Worm (Caenorhabditis elegans) whole organism, late embryonic: ENCODE results near the gene T04F3.4.

ENCODE experiments used
- C08G9.2 ChIP-seq: sonication (generic microtip); optimal IDR thresholded peaks from 2 replicates; lab custom pipeline; 2016; ENCODE audit warnings: mild to moderate bottlenecking, missing genetic modification characterization, moderate library complexity, missing compliant biosample characterization
- K02D7.2 ChIP-seq: sonication (generic microtip); optimal IDR thresholded peaks from 2 replicates; lab custom pipeline; 2017; ENCODE audit warnings: mild to moderate bottlenecking, missing genetic modification characterization, missing compliant biosample characterization
- T23F11.4 ChIP-seq: fragments of 200-800 bp; sonication (Bioruptor generic); optimal IDR thresholded peaks from 2 replicates; lab custom pipeline; 2018; ENCODE audit warnings: mild to moderate bottlenecking, missing genetic modification characterization, missing compliant biosample characterization
- Y22D7AL.16 ChIP-seq: sonication (generic microtip); optimal IDR thresholded peaks from 2 replicates; lab custom pipeline; 2016; ENCODE audit warnings: missing genetic modification characterization, missing compliant biosample characterization
- ahr-1 ChIP-seq: sonication (generic microtip); optimal IDR thresholded peaks from 2 replicates; lab custom pipeline; 2016; ENCODE audit warnings: missing genetic modification characterization, missing compliant biosample characterization
- ama-1 ChIP-seq: fragments of 150-350 bp; optimal IDR thresholded peaks from 2 replicates; lab custom pipeline; 2014
- ceh-18 ChIP-seq: sonication (generic microtip); optimal IDR thresholded peaks from 2 replicates; lab custom pipeline; 2016; ENCODE audit warnings: missing genetic modification characterization, missing compliant biosample characterization
- ceh-19 ChIP-seq: fragments of 200-800 bp; sonication (Bioruptor generic); optimal IDR thresholded peaks from 2 replicates; lab custom pipeline; 2018; ENCODE audit warnings: mild to moderate bottlenecking, missing genetic modification characterization, missing compliant biosample characterization
- ceh-2 ChIP-seq: sonication (generic microtip); optimal IDR thresholded peaks from 2 replicates; lab custom pipeline; 2016; ENCODE audit warnings: missing genotype, missing genetic modification characterization, missing compliant biosample characterization
- ceh-22 ChIP-seq: sonication (generic microtip); optimal IDR thresholded peaks from 2 replicates; lab custom pipeline; 2017; ENCODE audit warnings: missing biosample characterization, missing genetic modification characterization
- ceh-24 ChIP-seq: sonication (generic microtip); optimal IDR thresholded peaks from 2 replicates; lab custom pipeline; 2016; ENCODE audit warnings: mild to moderate bottlenecking, missing genetic modification characterization, missing compliant biosample characterization
- ceh-30 ChIP-seq: fragments of 150-350 bp; optimal IDR thresholded peaks from 2 replicates; lab custom pipeline; 2014; ENCODE audit warnings: missing biosample characterization, missing genetic modification characterization
- ceh-31 ChIP-seq: sonication (generic microtip); optimal IDR thresholded peaks from 2 replicates; lab custom pipeline; 2016; ENCODE audit warnings: missing genetic modification characterization, missing compliant biosample characterization
- ceh-34 ChIP-seq: sonication (generic microtip); optimal IDR thresholded peaks from 2 replicates; lab custom pipeline; 2016; ENCODE audit warnings: mild to moderate bottlenecking, missing genetic modification characterization, missing compliant biosample characterization
- ceh-45 ChIP-seq: fragments of 200-800 bp; sonication (Bioruptor generic); IDR thresholded peaks from 2 replicates; pipeline ENCODE4 v1.3.6; 2022; ENCODE audit warnings: missing genetic modification reagents, missing genetic modification characterization, missing compliant biosample characterization
- ceh-6 ChIP-seq: fragments of 200-800 bp; sonication (Bioruptor generic); optimal IDR thresholded peaks from 2 replicates; lab custom pipeline; 2018; ENCODE audit warnings: mild to moderate bottlenecking, missing genetic modification characterization, missing compliant biosample characterization
- ceh-9 ChIP-seq: sonication (generic microtip); optimal IDR thresholded peaks from 2 replicates; lab custom pipeline; 2016; ENCODE audit warnings: mild to moderate bottlenecking, missing genetic modification characterization, inconsistent platforms, missing compliant biosample characterization
- dmd-4 ChIP-seq: sonication (generic microtip); optimal IDR thresholded peaks from 2 replicates; lab custom pipeline; 2016; ENCODE audit warnings: borderline replicate concordance, missing genetic modification characterization, missing compliant biosample characterization
- dve-1 ChIP-seq: sonication (generic microtip); optimal IDR thresholded peaks from 2 replicates; lab custom pipeline; 2017; ENCODE audit warnings: antibody characterized with exemption, mild to moderate bottlenecking, missing genetic modification characterization, missing compliant biosample characterization
- elt-2 ChIP-seq: sonication (generic microtip); optimal IDR thresholded peaks from 2 replicates; lab custom pipeline; 2016; ENCODE audit warnings: missing genetic modification reagents, missing genetic modification characterization, missing compliant biosample characterization
- elt-4 ChIP-seq: sonication (generic microtip); optimal IDR thresholded peaks from 2 replicates; lab custom pipeline; 2016; ENCODE audit warnings: missing genetic modification characterization, missing compliant biosample characterization
- ets-4 ChIP-seq: sonication (generic microtip); optimal IDR thresholded peaks from 2 replicates; lab custom pipeline; 2016; ENCODE audit warnings: missing genetic modification characterization, missing compliant biosample characterization
- fkh-10 ChIP-seq: fragments of 150-350 bp; optimal IDR thresholded peaks from 2 replicates; lab custom pipeline; 2014; ENCODE audit warnings: missing biosample characterization, missing genetic modification reagents, missing genetic modification characterization
- fkh-6 ChIP-seq: sonication (generic microtip); optimal IDR thresholded peaks from 2 replicates; lab custom pipeline; 2016; ENCODE audit warnings: missing genetic modification characterization, missing compliant biosample characterization
- gmeb-2 ChIP-seq: sonication (generic microtip); optimal IDR thresholded peaks from 2 replicates; lab custom pipeline; 2016; ENCODE audit warnings: missing genetic modification characterization, inconsistent platforms, missing compliant biosample characterization
- hlh-13 ChIP-seq: fragments of 200-800 bp; sonication (Bioruptor generic); optimal IDR thresholded peaks from 2 replicates; lab custom pipeline; 2018; ENCODE audit warnings: mild to moderate bottlenecking, missing genetic modification characterization, missing compliant biosample characterization
- hlh-30 ChIP-seq: sonication (generic microtip); optimal IDR thresholded peaks from 2 replicates; lab custom pipeline; 2017; ENCODE audit warnings: antibody characterized with exemption, missing genetic modification characterization, missing compliant biosample characterization; ENCODE audit not compliant: insufficient read depth
- hlh-8 ChIP-seq: sonication (generic microtip); optimal IDR thresholded peaks from 2 replicates; lab custom pipeline; 2016; ENCODE audit warnings: missing genotype, missing genetic modification characterization, missing compliant biosample characterization
- lin-11 ChIP-seq: fragments of 200-800 bp; sonication (Bioruptor generic); optimal IDR thresholded peaks from 2 replicates; lab custom pipeline; 2018; ENCODE audit warnings: mild to moderate bottlenecking, missing genetic modification characterization, missing compliant biosample characterization
- madf-2 ChIP-seq: sonication (generic microtip); optimal IDR thresholded peaks from 2 replicates; lab custom pipeline; 2017; ENCODE audit warnings: missing genetic modification characterization, missing compliant biosample characterization
- nfya-1 ChIP-seq: sonication (generic microtip); optimal IDR thresholded peaks from 2 replicates; lab custom pipeline; 2017; ENCODE audit warnings: missing genetic modification characterization, mild to moderate bottlenecking, missing compliant biosample characterization, antibody characterized with exemption, moderate library complexity
- nhr-232 ChIP-seq: sonication (generic microtip); optimal IDR thresholded peaks from 2 replicates; lab custom pipeline; 2016; ENCODE audit warnings: missing genetic modification characterization, missing compliant biosample characterization
- odd-2 ChIP-seq: sonication (generic microtip); optimal IDR thresholded peaks from 2 replicates; lab custom pipeline; 2017; ENCODE audit warnings: antibody characterized with exemption, mild to moderate bottlenecking, missing genetic modification characterization, missing compliant biosample characterization
- pat-9 ChIP-seq: fragments of 200-800 bp; sonication (Bioruptor generic); optimal IDR thresholded peaks from 2 replicates; lab custom pipeline; 2018; ENCODE audit warnings: mild to moderate bottlenecking, missing genetic modification characterization, moderate library complexity, missing compliant biosample characterization
- pha-2 ChIP-seq: sonication (generic microtip); optimal IDR thresholded peaks from 2 replicates; lab custom pipeline; 2017; ENCODE audit warnings: mild to moderate bottlenecking, missing genetic modification characterization, missing compliant biosample characterization
- pqm-1 ChIP-seq: sonication (generic microtip); optimal IDR thresholded peaks from 2 replicates; lab custom pipeline; 2016; ENCODE audit warnings: missing genetic modification characterization, missing compliant biosample characterization
- pros-1 ChIP-seq: fragments of 150-350 bp; optimal IDR thresholded peaks from 2 replicates; lab custom pipeline; 2014; ENCODE audit warnings: missing biosample characterization, missing genetic modification reagents, missing genetic modification characterization
- ref-2 ChIP-seq: sonication (generic microtip); optimal IDR thresholded peaks from 2 replicates; lab custom pipeline; 2016; ENCODE audit warnings: missing genetic modification characterization, missing compliant biosample characterization
- rnt-1 ChIP-seq: sonication (generic microtip); optimal IDR thresholded peaks from 2 replicates; lab custom pipeline; 2016; ENCODE audit warnings: missing genetic modification characterization, missing compliant biosample characterization
- syd-9 ChIP-seq: sonication (generic microtip); optimal IDR thresholded peaks from 2 replicates; lab custom pipeline; 2016; ENCODE audit warnings: mild to moderate bottlenecking, missing genetic modification characterization, moderate library complexity, missing compliant biosample characterization
- tbx-7 ChIP-seq: sonication (generic microtip); optimal IDR thresholded peaks from 2 replicates; lab custom pipeline; 2016; ENCODE audit warnings: missing genotype, missing genetic modification characterization, missing compliant biosample characterization
- unc-3 ChIP-seq, 2 experiments: fragments of 200-800 bp in 1 of 2; sonication (Bioruptor generic) in 1 of 2; sonication (generic microtip) in 1 of 2; conservative IDR thresholded peaks in 1 of 2; optimal IDR thresholded peaks in 1 of 2; 2 replicates each; pipeline versions ENCODE4 v1.3.6 to Lab custom; 2016 to 2022; ENCODE audit warnings: missing compliant biosample characterization in 2 of 2, missing genetic modification characterization in 2 of 2, missing genetic modification reagents in 1 of 2
- unc-42 ChIP-seq: sonication (generic microtip); optimal IDR thresholded peaks from 2 replicates; lab custom pipeline; 2016; ENCODE audit warnings: missing genotype, missing genetic modification characterization, missing compliant biosample characterization
- unc-86 ChIP-seq: sonication (generic microtip); optimal IDR thresholded peaks from 2 replicates; lab custom pipeline; 2016; ENCODE audit warnings: missing genetic modification characterization, missing compliant biosample characterization
- ztf-16 ChIP-seq: sonication (generic microtip); optimal IDR thresholded peaks from 2 replicates; lab custom pipeline; 2017; ENCODE audit warnings: missing genetic modification characterization, missing compliant biosample characterization

Gene T04F3.4

ce11 chrV:11789474-11789873 lies 26.6 kb upstream of the T04F3.4 start, which contains the start of gene D2023.1:
TSS of gene D2023.1 (plus strand) at chrV:11789550.
- TF ChIP-seq tbx-7 (no peak), ama-1 (lab: Kevin White, UChicago) (no peak), elt-2 (tag; lab: Kevin White, UChicago) (no peak), ceh-9 (tag; lab: Kevin White, UChicago) (no peak), dmd-4 (tag; lab: Kevin White, UChicago) (no peak), ceh-6 (GFP tag; lab: Kevin White, UChicago) (no peak)

ce11 chrV:11787742-11788238 lies 24.9 kb upstream of the T04F3.4 start, which contains the start of gene F55A11.8:
TSS of gene F55A11.8 (plus strand) at chrV:11788188.
- TF ChIP-seq hlh-8 (tag; lab: Kevin White, UChicago) (no peak), syd-9 (tag; lab: Kevin White, UChicago) (no peak), unc-3 (GFP tag; conservative IDR thresholded peaks at IDR 0.05; lab: Robert Waterston, UW) (no peak), unc-3 (tag; optimal IDR thresholded peaks at IDR 0.05; lab: Kevin White, UChicago) (no peak)

- TF ChIP-seq rnt-1 (no peak), ref-2 (tag; lab: Kevin White, UChicago) (no peak), nfya-1 (tag; lab: Kevin White, UChicago) (no peak), C08G9.2 (tag; lab: Kevin White, UChicago) (no peak)
Measured at ce11 chrV:11787258-11787657, 24.4 kb upstream of the T04F3.4 start, which contains the start of gene F55A11.7. TSS of gene F55A11.7 (minus strand) at chrV:11787443.

- TF ChIP-seq madf-2 (tag; lab: Kevin White, UChicago) (peak; percentile 91), unc-42 (tag; lab: Kevin White, UChicago) (no peak), lin-11 (peak; percentile 91), ceh-22 (peak; percentile 44), pros-1 (tag; lab: Kevin White, UChicago) (peak; percentile 73), nhr-232 (tag; lab: Kevin White, UChicago) (peak; percentile 93), ceh-45 (GFP tag; lab: Robert Waterston, UW) (peak; percentile 81; the same call in 1 of the 2 replicates), ama-1 (lab: Kevin White, UChicago) (no peak), elt-4 (tag; lab: Kevin White, UChicago) (peak; percentile 52), hlh-13 (GFP tag; lab: Kevin White, UChicago) (peak; percentile 94), elt-2 (tag; lab: Kevin White, UChicago) (peak; percentile 96), odd-2 (tag; lab: Kevin White, UChicago) (peak; percentile 56), ceh-24 (tag; lab: Kevin White, UChicago) (peak; percentile 88), T23F11.4 (GFP tag; lab: Kevin White, UChicago) (peak; percentile 92), gmeb-2 (tag; lab: Kevin White, UChicago) (peak; percentile 94), unc-86 (tag; lab: Kevin White, UChicago) (peak; percentile 85), Y22D7AL.16 (tag; lab: Kevin White, UChicago) (peak; percentile 89), ceh-2 (tag; lab: Kevin White, UChicago) (peak; percentile 88), pat-9 (tag; lab: Kevin White, UChicago) (peak; percentile 97), ref-2 (tag; lab: Kevin White, UChicago) (peak; percentile 95), hlh-30 (peak; percentile 59), ceh-19 (GFP tag; lab: Kevin White, UChicago) (peak; percentile 96), fkh-6 (peak; percentile 94), ceh-18 (tag; lab: Kevin White, UChicago) (peak; percentile 79), ceh-34 (tag; lab: Kevin White, UChicago) (peak; percentile 92), ztf-16 (peak; percentile 94), dve-1 (tag; lab: Kevin White, UChicago) (peak; percentile 89), ceh-31 (peak; percentile 85), pqm-1 (tag; lab: Kevin White, UChicago) (peak; percentile 95), fkh-10 (GFP tag; lab: Kevin White, UChicago) (peak; percentile 85), K02D7.2 (tag; lab: Kevin White, UChicago) (peak; percentile 91), ceh-30 (tag; lab: Kevin White, UChicago) (no peak), ahr-1 (peak; percentile 88), pha-2 (tag; lab: Kevin White, UChicago) (peak; percentile 98), ets-4 (peak; percentile 63)
Measured at ce11 chrV:11782809-11783440, 20.1 kb upstream of the T04F3.4 start, which contains the start of gene F55A11.11. TSS of gene F55A11.11 (plus strand) at chrV:11783149.
